Worm (Caenorhabditis elegans): ENCODE results near the gene C05D12.5.

DNA sequence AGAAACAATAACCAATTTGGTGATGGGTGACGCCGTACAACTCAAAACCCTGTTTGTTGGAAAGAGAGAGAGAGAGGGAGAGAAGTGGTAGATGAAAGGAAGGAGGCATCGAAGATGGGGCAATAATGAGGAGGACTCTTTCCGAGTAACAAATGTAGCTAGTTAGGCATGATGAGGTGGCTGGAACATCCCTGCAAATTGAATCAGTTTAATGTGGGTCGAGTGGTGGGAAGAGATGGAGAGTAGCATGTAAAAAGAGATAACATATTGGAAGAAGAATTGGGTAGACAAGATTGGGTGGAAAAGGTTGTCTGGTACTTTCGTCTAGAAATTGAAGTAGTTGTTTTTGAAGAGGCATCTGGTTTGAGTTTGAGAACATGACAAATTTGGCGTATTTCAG is 37.8 kb upstream of the C05D12.5 start:
- no peak for TF ChIP-seq elt-2 (tag; optimal IDR thresholded peaks at IDR 0.05)
- TF ChIP-seq nhr-11 (tag; optimal IDR thresholded peaks at IDR 0.05), result no peak
- no peak for TF ChIP-seq ceh-82 (tag; optimal IDR thresholded peaks at IDR 0.05)
- no peak for TF ChIP-seq pqm-1 (tag; optimal IDR thresholded peaks at IDR 0.05)
- no peak for TF ChIP-seq tbx-2 (tag; optimal IDR thresholded peaks at IDR 0.05)
- TF ChIP-seq pha-4 (tag; optimal IDR thresholded peaks at IDR 0.05), result no peak
- TF ChIP-seq ceh-9 (tag; optimal IDR thresholded peaks at IDR 0.05), result no peak
- TF ChIP-seq fkh-10 (GFP tag; optimal IDR thresholded peaks at IDR 0.05), result no peak
- no peak for TF ChIP-seq egl-5 (tag; optimal IDR thresholded peaks at IDR 0.05)
- no peak for TF ChIP-seq elt-3 (tag; optimal IDR thresholded peaks at IDR 0.05)
- no peak for TF ChIP-seq snpc-4 (tag; optimal IDR thresholded peaks at IDR 0.05)
- TF ChIP-seq ama-1 (optimal IDR thresholded peaks at IDR 0.05), result no peak

All from whole organism, L3 larva.